Fruit fly (Drosophila melanogaster) S2 (cell line): ENCODE data around the gene abd-A.

Source experiments
- CG8478 ChIP-seq: fragments of >200 bp; optimal IDR thresholded peaks from 2 replicates; lab custom pipeline; 2018
- CTCF ChIP-seq, 2 experiments: fragments of >200 bp; optimal IDR thresholded peaks; 2 replicates each; lab custom pipeline; 2018

The abd-A gene

dm6 chr3R:16849839-16850238 is 20.0 kb upstream of the abd-A start:
- TF ChIP-seq CTCF (optimal IDR thresholded peaks at IDR 0.05; lab: Kevin White, UChicago) (peak; percentile 8 to 12), CG8478 (lab: Kevin White, UChicago) (no peak)

dm6 chr3R:16848646-16849045 is 18.8 kb upstream of the abd-A start:
- no peak for TF ChIP-seq CTCF (optimal IDR thresholded peaks at IDR 0.05; lab: Kevin White, UChicago)
- no peak for TF ChIP-seq CG8478 (lab: Kevin White, UChicago)

dm6 chr3R:16847245-16847644 is 17.4 kb upstream of the abd-A start:
- TF ChIP-seq CG8478 (lab: Kevin White, UChicago): no peak
- TF ChIP-seq CTCF (optimal IDR thresholded peaks at IDR 0.05; lab: Kevin White, UChicago): peak; percentile 56 to 67

DNA sequence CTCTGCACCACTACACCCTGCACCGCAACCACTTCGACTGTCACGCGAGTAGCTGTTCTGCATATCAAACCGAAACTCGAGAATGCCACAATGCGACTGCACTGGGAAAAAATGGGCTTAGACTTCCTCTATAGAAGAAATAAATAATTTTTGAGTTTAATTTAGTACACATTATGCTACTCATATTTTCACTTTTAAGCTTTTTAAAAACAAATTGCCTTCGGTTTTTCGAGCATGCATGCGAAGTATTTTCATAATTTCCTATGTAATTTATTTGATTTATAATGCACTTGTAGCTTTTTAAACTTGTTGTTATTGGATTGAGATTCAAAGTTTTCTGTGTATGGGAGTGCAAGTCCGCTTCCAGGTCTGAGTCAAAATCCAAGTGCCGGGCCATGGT is 13.6 kb upstream of the abd-A start:
- TF ChIP-seq CG8478 (lab: Kevin White, UChicago): no peak
- no peak for TF ChIP-seq CTCF (optimal IDR thresholded peaks at IDR 0.05; lab: Kevin White, UChicago)

DNA sequence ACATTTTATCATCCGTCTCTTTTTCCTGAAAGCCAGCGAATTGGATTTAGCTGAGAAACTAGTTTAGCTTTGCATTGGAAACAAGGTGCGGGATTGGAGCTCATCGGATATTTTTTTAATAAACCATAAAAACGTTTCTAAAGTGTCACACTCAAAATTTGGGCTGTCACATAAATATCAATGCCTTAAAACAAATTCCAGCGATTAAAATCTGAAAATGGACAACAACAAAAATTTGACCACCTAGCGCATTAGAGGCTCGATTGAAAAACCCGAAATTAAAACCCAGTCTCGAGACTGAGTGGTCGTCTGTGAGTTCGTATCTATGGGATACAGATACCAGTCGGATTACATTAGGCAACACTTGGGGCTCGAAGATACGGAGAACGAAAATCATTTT is 12.7 kb upstream of the abd-A start:
- TF ChIP-seq CTCF (optimal IDR thresholded peaks at IDR 0.05; lab: Kevin White, UChicago): no peak
- no peak for TF ChIP-seq CG8478 (lab: Kevin White, UChicago)

dm6 chr3R:16840762-16841161 is 10.9 kb upstream of the abd-A start:
- TF ChIP-seq CTCF (optimal IDR thresholded peaks at IDR 0.05; lab: Kevin White, UChicago): no peak
- TF ChIP-seq CG8478 (lab: Kevin White, UChicago): no peak

DNA sequence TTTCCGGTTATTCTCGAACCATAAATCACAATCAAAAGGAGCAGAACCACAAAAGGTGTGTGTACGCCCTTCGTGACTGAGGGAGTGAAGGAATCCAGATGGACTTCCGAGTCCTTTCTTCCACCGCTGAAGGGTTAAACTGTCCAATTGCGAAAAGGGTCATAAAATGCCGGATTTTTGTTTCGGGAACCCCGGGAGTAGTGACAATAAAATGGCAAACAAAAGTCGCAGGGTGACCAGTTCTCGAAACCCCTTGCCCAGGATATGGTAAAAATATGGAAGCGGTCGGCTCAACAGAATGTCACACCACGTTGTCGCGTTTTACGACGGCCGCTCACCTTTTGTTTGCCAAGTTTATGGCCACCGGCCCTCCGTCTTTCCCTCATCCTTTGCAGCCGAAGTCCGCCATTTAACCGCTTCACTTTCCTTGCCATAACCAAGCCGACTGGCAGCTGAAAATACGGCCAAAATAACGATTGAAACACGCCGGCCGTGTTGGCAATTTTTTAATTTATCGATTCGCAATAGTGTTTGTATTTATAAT is 9.8 kb upstream of the abd-A start:
- TF ChIP-seq CG8478 (lab: Kevin White, UChicago) (no peak), CTCF (optimal IDR thresholded peaks at IDR 0.05; lab: Kevin White, UChicago) (no peak)

dm6 chr3R:16837583-16838198 is 7.8 kb upstream of the abd-A start:
- TF ChIP-seq CG8478 (lab: Kevin White, UChicago) (no peak), CTCF (optimal IDR thresholded peaks at IDR 0.05; lab: Kevin White, UChicago) (no peak)

DNA sequence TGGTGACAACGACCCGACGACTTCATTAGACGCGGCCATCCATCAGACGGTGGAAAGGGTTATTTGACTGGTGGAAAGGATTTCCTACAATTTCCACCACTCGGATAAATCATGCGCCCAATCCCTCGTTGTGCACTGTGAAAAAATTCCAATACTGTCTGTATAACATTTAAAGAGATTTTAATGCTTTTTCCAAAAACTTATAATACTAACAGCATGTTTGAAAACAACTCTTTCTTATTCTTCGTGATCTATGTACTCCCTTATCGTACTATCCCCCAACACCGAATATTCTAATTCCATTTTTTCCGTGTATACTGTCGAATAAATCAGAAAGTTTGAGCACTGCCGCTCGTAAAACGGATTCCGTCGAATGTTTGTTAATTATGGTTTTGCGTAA is 6.2 kb upstream of the abd-A start:
- TF ChIP-seq CTCF (optimal IDR thresholded peaks at IDR 0.05; lab: Kevin White, UChicago) (no peak), CG8478 (lab: Kevin White, UChicago) (no peak)

dm6 chr3R:16834294-16835003 is 4.6 kb upstream of the abd-A start:
- TF ChIP-seq CG8478 (lab: Kevin White, UChicago): no peak
- peak; percentile 94 to 95 for TF ChIP-seq CTCF (optimal IDR thresholded peaks at IDR 0.05; lab: Kevin White, UChicago)

DNA sequence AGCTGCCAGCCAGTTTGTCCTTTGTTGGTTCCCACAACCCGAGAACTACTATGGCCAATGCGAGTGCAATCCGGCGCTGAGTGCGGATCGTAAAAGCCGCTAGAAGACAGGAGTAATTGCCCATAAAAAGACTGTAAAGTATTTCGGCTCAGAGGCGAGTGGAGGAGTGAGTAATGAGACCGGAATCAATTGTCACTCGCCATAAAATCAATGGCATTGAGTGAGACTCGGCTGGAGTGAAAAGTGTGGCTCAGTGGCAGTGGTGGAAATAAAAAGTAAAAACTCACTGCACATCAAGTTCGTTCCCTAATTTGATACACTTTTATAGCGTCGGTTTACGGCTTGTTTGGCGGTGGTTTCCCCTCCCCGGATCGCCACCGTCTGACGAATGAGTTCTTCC is 3.2 kb upstream of the abd-A start:
- no peak for TF ChIP-seq CTCF (optimal IDR thresholded peaks at IDR 0.05; lab: Kevin White, UChicago)
- TF ChIP-seq CG8478 (lab: Kevin White, UChicago): no peak

DNA sequence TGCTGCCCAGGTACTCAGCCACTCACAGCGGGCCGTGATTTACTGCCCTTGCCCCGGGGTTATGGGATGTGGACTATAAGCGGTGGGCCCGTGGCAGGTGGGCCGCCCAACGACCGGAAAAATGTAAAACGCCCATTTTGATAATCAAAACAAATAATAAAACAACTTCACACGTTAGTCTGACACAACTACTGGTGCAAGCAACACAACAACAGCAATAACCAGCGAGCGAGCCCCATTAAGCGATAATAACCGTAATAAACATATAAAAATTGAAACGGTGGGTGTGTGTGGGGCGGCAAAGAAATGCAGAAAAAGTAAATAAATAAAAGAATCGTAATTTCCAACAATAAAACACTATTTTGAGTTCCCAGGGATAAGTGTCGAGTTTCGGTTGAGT is 2.1 kb upstream of the abd-A start:
- TF ChIP-seq CTCF (optimal IDR thresholded peaks at IDR 0.05; lab: Kevin White, UChicago) (no peak), CG8478 (lab: Kevin White, UChicago) (no peak)

dm6 chr3R:16829158-16829557 is 691 bp downstream of the abd-A start:
- TF ChIP-seq CG8478 (lab: Kevin White, UChicago) (no peak), CTCF (optimal IDR thresholded peaks at IDR 0.05; lab: Kevin White, UChicago) (no peak)

dm6 chr3R:16827604-16828003 is 2.2 kb downstream of the abd-A start:
- TF ChIP-seq CTCF (optimal IDR thresholded peaks at IDR 0.05; lab: Kevin White, UChicago) (no peak), CG8478 (lab: Kevin White, UChicago) (no peak)

DNA sequence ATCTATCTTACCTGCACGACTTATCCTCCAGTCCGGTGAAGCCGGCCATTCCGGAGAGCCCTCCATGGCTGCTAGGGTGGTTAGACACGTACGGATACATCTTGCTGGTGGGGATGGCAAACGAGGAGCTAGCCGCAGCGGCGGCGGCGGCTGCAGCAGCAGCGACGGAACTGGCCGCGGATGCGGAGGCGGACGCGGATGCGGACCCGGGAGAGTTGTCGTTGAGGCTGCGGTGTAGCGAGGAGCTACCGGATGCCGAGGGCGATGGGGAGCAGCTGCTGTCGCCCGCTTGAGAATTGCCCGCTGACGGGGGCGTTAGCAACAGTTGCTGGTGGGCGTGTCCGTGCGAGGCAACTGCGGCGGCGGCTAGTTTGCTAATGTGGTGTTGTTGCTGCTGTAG is 2.7 kb downstream of the abd-A start:
- no peak for TF ChIP-seq CTCF (optimal IDR thresholded peaks at IDR 0.05; lab: Kevin White, UChicago)
- TF ChIP-seq CG8478 (lab: Kevin White, UChicago): no peak
